Fruit fly (Drosophila melanogaster) whole organism, embryonic: ENCODE measurements around the gene CG17111.

Experiments used
- Aef1 ChIP-seq: fragments of 200-800 bp; sonication (Bioruptor generic); IDR thresholded peaks from 3 replicates; pipeline ENCODE4 v1.3.6; 2022; ENCODE audit warnings: missing biosample characterization, missing genetic modification characterization
- B-H1 ChIP-seq: fragments of 200-800 bp; sonication (Bioruptor generic); IDR thresholded peaks from 3 replicates; pipeline ENCODE4 v1.3.6; 2022; ENCODE audit warnings: missing biosample characterization, missing genetic modification characterization
- Blimp-1 ChIP-seq: fragments of 200-800 bp; sonication (Bioruptor generic); optimal IDR thresholded peaks from 3 replicates; lab custom pipeline; 2018; ENCODE audit warnings: missing biosample characterization, missing genetic modification characterization, mild to moderate bottlenecking, moderate library complexity, missing genetic modification reagents
- CG10209 ChIP-seq: fragments of 200-800 bp; sonication (Bioruptor generic); optimal IDR thresholded peaks from 3 replicates; lab custom pipeline; 2017; ENCODE audit warnings: missing biosample characterization, mild to moderate bottlenecking, missing genetic modification characterization, missing genetic modification reagents
- CG10654 ChIP-seq: fragments of 200-800 bp; sonication (Bioruptor generic); optimal IDR thresholded peaks from 2 replicates; lab custom pipeline; 2016; ENCODE audit warnings: missing biosample characterization, missing genetic modification characterization
- CG11247 ChIP-seq: fragments of 200-800 bp; sonication (Bioruptor generic); IDR thresholded peaks from 2 replicates; pipeline ENCODE4 v1.3.6; 2022; ENCODE audit warnings: missing biosample characterization, missing genetic modification characterization
- CG11504 ChIP-seq: fragments of 200-800 bp; sonication (Bioruptor generic); optimal IDR thresholded peaks from 3 replicates; lab custom pipeline; 2019; ENCODE audit warnings: missing biosample characterization, mild to moderate bottlenecking, missing genetic modification characterization, moderate library complexity
- CG12155 ChIP-seq: fragments of 200-800 bp; sonication (Bioruptor generic); optimal IDR thresholded peaks from 3 replicates; lab custom pipeline; 2016; ENCODE audit warnings: missing biosample characterization, missing genetic modification characterization
- CG13296 ChIP-seq: fragments of 200-800 bp; sonication (Bioruptor generic); optimal IDR thresholded peaks from 3 replicates; lab custom pipeline; 2018; ENCODE audit warnings: missing biosample characterization, mild to moderate bottlenecking, missing genetic modification characterization
- CG14710 ChIP-seq: fragments of 200-800 bp; sonication (Bioruptor generic); optimal IDR thresholded peaks from 3 replicates; lab custom pipeline; 2019; ENCODE audit warnings: missing biosample characterization, mild to moderate bottlenecking, missing genetic modification characterization, moderate library complexity
- CG15073 ChIP-seq: fragments of 200-800 bp; sonication (Bioruptor generic); optimal IDR thresholded peaks from 2 replicates; lab custom pipeline; 2016; ENCODE audit warnings: missing biosample characterization, missing genetic modification characterization
- CG1603 ChIP-seq: fragments of 200-800 bp; sonication (Bioruptor generic); optimal IDR thresholded peaks from 2 replicates; lab custom pipeline; 2019; ENCODE audit warnings: missing biosample characterization, mild to moderate bottlenecking, missing genetic modification characterization, moderate library complexity
- CG2120 ChIP-seq: fragments of 200-800 bp; sonication (Bioruptor generic); optimal IDR thresholded peaks from 3 replicates; lab custom pipeline; 2016; ENCODE audit warnings: missing biosample characterization, missing genetic modification characterization
- CG2712 ChIP-seq: fragments of 200-800 bp; optimal IDR thresholded peaks from 3 replicates; lab custom pipeline; 2019; ENCODE audit warnings: missing biosample characterization, mild to moderate bottlenecking, missing genetic modification characterization, moderate library complexity
- CG30403 ChIP-seq: fragments of 200-800 bp; sonication (Bioruptor generic); optimal IDR thresholded peaks from 3 replicates; lab custom pipeline; 2016; ENCODE audit warnings: missing biosample characterization, missing genetic modification characterization
- CG32767 ChIP-seq: fragments of 200-800 bp; sonication (Bioruptor generic); IDR thresholded peaks from 2 replicates; pipeline ENCODE4 v1.3.6; 2022; ENCODE audit warnings: missing biosample characterization, missing genetic modification characterization
- CG4360 ChIP-seq: fragments of 200-800 bp; sonication (Bioruptor generic); IDR thresholded peaks from 2 replicates; pipeline ENCODE4 v1.3.6; 2022; ENCODE audit warnings: missing biosample characterization, missing genetic modification characterization
- CG4617 ChIP-seq: fragments of 200-800 bp; sonication (Bioruptor generic); optimal IDR thresholded peaks from 3 replicates; lab custom pipeline; 2016; ENCODE audit warnings: missing biosample characterization, missing genetic modification characterization, borderline replicate concordance
- CG4820 ChIP-seq: fragments of 200-800 bp; sonication (Bioruptor generic); optimal IDR thresholded peaks from 3 replicates; lab custom pipeline; 2016; ENCODE audit warnings: missing biosample characterization, missing genetic modification characterization
- CG5180 ChIP-seq: fragments of 200-800 bp; sonication (Bioruptor generic); optimal IDR thresholded peaks from 3 replicates; lab custom pipeline; 2017; ENCODE audit warnings: missing biosample characterization, missing genetic modification characterization, mild to moderate bottlenecking, moderate library complexity, missing genetic modification reagents
- CG7357 ChIP-seq: fragments of 200-800 bp; sonication (Bioruptor generic); IDR thresholded peaks from 3 replicates; pipeline ENCODE4 v1.3.6; 2022; ENCODE audit warnings: missing biosample characterization, missing genetic modification characterization
- CG9215 ChIP-seq: fragments of 200-800 bp; sonication (Bioruptor generic); IDR thresholded peaks from 2 replicates; pipeline ENCODE4 v1.3.6; 2022; ENCODE audit warnings: missing biosample characterization, missing genetic modification characterization
- CG9876 ChIP-seq: fragments of 200-800 bp; sonication (Bioruptor generic); optimal IDR thresholded peaks from 2 replicates; lab custom pipeline; 2016; ENCODE audit warnings: missing biosample characterization, missing genetic modification characterization
- Drgx ChIP-seq: fragments of 200-800 bp; sonication (Bioruptor generic); IDR thresholded peaks from 2 replicates; pipeline ENCODE4 v1.3.6; 2022; ENCODE audit warnings: missing biosample characterization, missing genetic modification characterization
- HHEX ChIP-seq: fragments of 200-800 bp; sonication (Bioruptor generic); optimal IDR thresholded peaks from 3 replicates; lab custom pipeline; 2017; ENCODE audit warnings: missing biosample characterization, mild to moderate bottlenecking, missing genetic modification characterization, missing genetic modification reagents
- NfI ChIP-seq: fragments of 200-800 bp; sonication (Bioruptor generic); optimal IDR thresholded peaks from 3 replicates; lab custom pipeline; 2018; ENCODE audit warnings: missing biosample characterization, mild to moderate bottlenecking, missing genetic modification characterization, moderate library complexity
- Ptx1 ChIP-seq: fragments of 200-800 bp; sonication (Bioruptor generic); IDR thresholded peaks from 2 replicates; pipeline ENCODE4 v1.3.6; 2022; ENCODE audit warnings: missing biosample characterization, missing genetic modification characterization
- Sry-δ ChIP-seq: fragments of 200-800 bp; sonication (Bioruptor generic); optimal IDR thresholded peaks from 2 replicates; lab custom pipeline; 2016; ENCODE audit warnings: missing biosample characterization, missing genetic modification characterization
- Ssrp ChIP-seq: fragments of 200-800 bp; sonication (Bioruptor generic); optimal IDR thresholded peaks from 2 replicates; lab custom pipeline; 2018; ENCODE audit warnings: missing biosample characterization, mild to moderate bottlenecking, missing genetic modification characterization, moderate library complexity
- abd-A ChIP-seq: fragments of 200-800 bp; sonication (Bioruptor generic); optimal IDR thresholded peaks from 3 replicates; lab custom pipeline; 2019; ENCODE audit warnings: missing biosample characterization, mild to moderate bottlenecking, missing genetic modification characterization, moderate library complexity
- ase ChIP-seq: fragments of 200-800 bp; sonication (Bioruptor generic); IDR thresholded peaks from 3 replicates; pipeline ENCODE4 v1.3.6; 2022; ENCODE audit warnings: missing biosample characterization, missing genetic modification characterization
- bcd ChIP-seq: fragments of 200-800 bp; sonication (Bioruptor generic); optimal IDR thresholded peaks from 2 replicates; lab custom pipeline; 2017; ENCODE audit warnings: missing biosample characterization, mild to moderate bottlenecking, missing genetic modification characterization
- esg ChIP-seq: fragments of 200-800 bp; sonication (Bioruptor generic); conservative IDR thresholded peaks from 2 replicates; pipeline ENCODE4 v1.3.6; 2022; ENCODE audit warnings: missing biosample characterization, missing genetic modification characterization
- gcm ChIP-seq: fragments of 200-800 bp; sonication (Bioruptor generic); optimal IDR thresholded peaks from 2 replicates; lab custom pipeline; 2019; ENCODE audit warnings: missing biosample characterization, mild to moderate bottlenecking, missing genetic modification characterization, moderate library complexity
- her ChIP-seq: fragments of 200-800 bp; sonication (Bioruptor generic); optimal IDR thresholded peaks from 2 replicates; lab custom pipeline; 2016; ENCODE audit warnings: missing biosample characterization, missing genetic modification characterization
- lilli ChIP-seq: fragments of 200-800 bp; sonication (Bioruptor generic); optimal IDR thresholded peaks from 3 replicates; lab custom pipeline; 2016; ENCODE audit warnings: missing biosample characterization, missing genetic modification characterization
- mam ChIP-seq: fragments of 200-800 bp; sonication (Bioruptor generic); optimal IDR thresholded peaks from 3 replicates; lab custom pipeline; 2016; ENCODE audit warnings: missing biosample characterization, missing genetic modification characterization
- mld ChIP-seq: fragments of 200-800 bp; sonication (Bioruptor generic); IDR thresholded peaks from 3 replicates; pipeline ENCODE4 v1.3.6; 2022; ENCODE audit warnings: missing biosample characterization, missing genetic modification characterization; ENCODE audit not compliant: partially characterized antibody
- pb ChIP-seq: fragments of 200-800 bp; sonication (Bioruptor generic); optimal IDR thresholded peaks from 3 replicates; lab custom pipeline; 2016; ENCODE audit warnings: missing biosample characterization, missing genetic modification characterization
- repo ChIP-seq: fragments of 200-800 bp; sonication (Bioruptor generic); optimal IDR thresholded peaks from 2 replicates; lab custom pipeline; 2016; ENCODE audit warnings: missing biosample characterization, missing genetic modification characterization
- scrt ChIP-seq: fragments of 200-800 bp; sonication (Bioruptor generic); optimal IDR thresholded peaks from 2 replicates; lab custom pipeline; 2018; ENCODE audit warnings: missing biosample characterization, mild to moderate bottlenecking, missing genetic modification characterization, moderate library complexity
- sens ChIP-seq: fragments of 200-800 bp; sonication (Bioruptor generic); peaks from one replicate; lab custom pipeline; 2016; ENCODE audit warnings: missing biosample characterization, missing genetic modification characterization
- seq ChIP-seq: fragments of 200-800 bp; sonication (Bioruptor generic); IDR thresholded peaks from 2 replicates; pipeline ENCODE4 v1.3.6; 2022; ENCODE audit warnings: missing biosample characterization, missing genetic modification characterization
- slbo ChIP-seq: fragments of 200-800 bp; sonication (Bioruptor generic); IDR thresholded peaks from 2 replicates; pipeline ENCODE4 v1.3.6; 2022; ENCODE audit warnings: missing biosample characterization, missing genetic modification characterization
- sr ChIP-seq: fragments of 200-800 bp; sonication (Bioruptor generic); IDR thresholded peaks from 3 replicates; pipeline ENCODE4 v1.3.6; 2022; ENCODE audit warnings: missing biosample characterization, missing genetic modification characterization
- stc ChIP-seq: fragments of 200-800 bp; sonication (Bioruptor generic); IDR thresholded peaks from 2 replicates; pipeline ENCODE4 v1.3.6; 2022; ENCODE audit warnings: missing biosample characterization, missing genetic modification characterization
- tgo ChIP-seq: fragments of 200-800 bp; sonication (Bioruptor generic); IDR thresholded peaks from 3 replicates; pipeline ENCODE4 v1.3.6; 2022; ENCODE audit warnings: missing biosample characterization, missing genetic modification characterization
- unc-4 ChIP-seq: fragments of 200-800 bp; sonication (Bioruptor generic); IDR thresholded peaks from 2 replicates; pipeline ENCODE4 v1.3.6; 2022; ENCODE audit warnings: missing biosample characterization, missing genetic modification characterization; ENCODE audit not compliant: partially characterized antibody
- unpg ChIP-seq: fragments of 200-800 bp; sonication (Bioruptor generic); optimal IDR thresholded peaks from 3 replicates; lab custom pipeline; 2018; ENCODE audit warnings: missing biosample characterization, mild to moderate bottlenecking, missing genetic modification characterization, moderate library complexity
- zf30C ChIP-seq: fragments of 200-800 bp; sonication (Bioruptor generic); optimal IDR thresholded peaks from 3 replicates; lab custom pipeline; 2018; ENCODE audit warnings: missing biosample characterization, mild to moderate bottlenecking, missing genetic modification characterization

CG17111 gene

dm6 chr3R:23046529-23046943, 20.5 kb downstream of the CG17111 start (continued):
- TF ChIP-seq CG7357 (GFP tag; lab: Robert Waterston, UW): 0 out of 3 replicates have a peak, but pooled peaks have one; percentile 47
- peak; percentile 45; the same call in 1 of the 3 replicates for TF ChIP-seq ase (GFP tag; lab: Robert Waterston, UW)
- no peak for TF ChIP-seq Sry-δ (GFP tag; lab: Kevin White, UChicago)
- peak; percentile 38 for TF ChIP-seq seq (GFP tag; lab: Robert Waterston, UW)
- no peak for TF ChIP-seq scrt
- no peak for TF ChIP-seq gcm (GFP tag; lab: Kevin White, UChicago)
- TF ChIP-seq CG4360 (GFP tag; lab: Robert Waterston, UW): no peak
- peak; percentile 47 for TF ChIP-seq CG30403 (GFP tag; lab: Kevin White, UChicago)
- TF ChIP-seq abd-A: peak; percentile 60
- no peak for TF ChIP-seq unc-4
- TF ChIP-seq stc (GFP tag; lab: Robert Waterston, UW): peak; percentile 25; the same call in 1 of the 2 replicates
- no peak for TF ChIP-seq B-H1 (GFP tag; lab: Robert Waterston, UW)
- no peak for TF ChIP-seq CG4617 (GFP tag; lab: Kevin White, UChicago)
- TF ChIP-seq pb (GFP tag; lab: Kevin White, UChicago): peak; percentile 3
- peak; percentile 17 for TF ChIP-seq repo (GFP tag; lab: Kevin White, UChicago)
- peak; percentile 61; the same call in 1 of the 2 replicates for TF ChIP-seq CG9215 (GFP tag; lab: Robert Waterston, UW)
- peak; percentile 5 for TF ChIP-seq Ssrp (tag; lab: Kevin White, UChicago)
- peak; percentile 68 for TF ChIP-seq CG11504 (tag; lab: Kevin White, UChicago)
- no peak for TF ChIP-seq zf30C (GFP tag; lab: Kevin White, UChicago)
- peak; percentile 36; the same call in 2 of the 3 replicates for TF ChIP-seq Aef1 (GFP tag; lab: Robert Waterston, UW)
- TF ChIP-seq Ptx1 (GFP tag; lab: Robert Waterston, UW): peak; percentile 60
- TF ChIP-seq lilli: peak; percentile 68
- peak; percentile 22 for TF ChIP-seq her (GFP tag; lab: Kevin White, UChicago)
- TF ChIP-seq sens (GFP tag; lab: Kevin White, UChicago): peak; percentile 57
- no peak for TF ChIP-seq CG14710
- TF ChIP-seq CG13296 (GFP tag; lab: Kevin White, UChicago): peak; percentile 4
- TF ChIP-seq CG2712 (tag; lab: Kevin White, UChicago): peak; percentile 24
- peak; percentile 50 for TF ChIP-seq NfI (GFP tag; lab: Kevin White, UChicago)
- peak; percentile 1 for TF ChIP-seq Blimp-1 (GFP tag; lab: Kevin White, UChicago)
- TF ChIP-seq tgo: peak; percentile 57; the same call in 2 of the 3 replicates
- TF ChIP-seq CG2120 (GFP tag; lab: Kevin White, UChicago): peak; percentile 83
- no peak for TF ChIP-seq CG15073
- TF ChIP-seq HHEX (GFP tag; lab: Kevin White, UChicago): peak; percentile 11
- peak; percentile 7 for TF ChIP-seq bcd (GFP tag; lab: Kevin White, UChicago)
- TF ChIP-seq CG32767: peak; percentile 52; the same call in 1 of the 2 replicates
- TF ChIP-seq CG4820: no peak
- peak; percentile 57 for TF ChIP-seq CG11247 (GFP tag; lab: Robert Waterston, UW)
- TF ChIP-seq slbo: peak; percentile 82
- peak; percentile 49 for TF ChIP-seq esg (GFP tag; lab: Robert Waterston, UW)
- TF ChIP-seq CG12155 (GFP tag; lab: Kevin White, UChicago): peak; percentile 32
- TF ChIP-seq unpg (GFP tag; lab: Kevin White, UChicago): peak; percentile 43
- TF ChIP-seq CG10209 (GFP tag; lab: Kevin White, UChicago): peak; percentile 17
- no peak for TF ChIP-seq CG10654 (GFP tag; lab: Kevin White, UChicago)
- TF ChIP-seq mld (GFP tag; lab: Robert Waterston, UW): no peak
- no peak for TF ChIP-seq CG5180 (GFP tag; lab: Kevin White, UChicago)
- TF ChIP-seq Drgx: peak; percentile 79
- TF ChIP-seq mam: peak; percentile 55
- no peak for TF ChIP-seq CG9876
- TF ChIP-seq sr: no peak
- peak; percentile 7 for TF ChIP-seq CG1603 (tag; lab: Kevin White, UChicago)
